Worm (Caenorhabditis elegans): ENCODE results near the gene C42D4.19.

Gene C42D4.19

DNA sequence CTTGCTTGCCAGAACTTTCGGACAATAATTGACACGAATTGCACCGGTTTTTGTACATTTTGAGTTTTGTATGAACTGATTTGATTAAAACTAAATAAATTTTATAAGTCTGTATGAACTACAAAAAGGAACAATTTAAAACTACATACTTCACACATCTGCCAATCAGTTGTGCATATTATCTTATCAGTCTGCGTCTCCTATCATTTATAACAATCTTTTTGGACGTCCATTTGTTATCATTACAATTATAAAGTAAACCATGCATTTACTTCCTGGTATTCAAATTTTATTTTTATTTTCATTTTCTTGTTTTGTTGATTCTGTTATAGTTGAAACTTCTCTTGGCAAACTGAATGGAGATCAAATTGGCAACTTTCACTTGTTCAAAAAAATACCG lies 4.9 kb downstream of the C42D4.19 start, which contains the start of gene cest-10:
Gene cest-10, plus strand, starts transcription at position 254 of the 400 bp plus-strand sequence.
- no peak for TF ChIP-seq nhr-23 (tag; optimal IDR thresholded peaks at IDR 0.05)
- no peak for TF ChIP-seq ceh-82 (tag; optimal IDR thresholded peaks at IDR 0.05)
- TF ChIP-seq ZK546.5 (tag; optimal IDR thresholded peaks at IDR 0.05), result no peak
- TF ChIP-seq zag-1 (tag; optimal IDR thresholded peaks at IDR 0.05), result no peak
- TF ChIP-seq blmp-1 (tag; optimal IDR thresholded peaks at IDR 0.05; ENCODE audit: insufficient read depth), result peak; percentile 9
- peak; percentile 29 for TF ChIP-seq sma-9 (GFP tag; optimal IDR thresholded peaks at IDR 0.05)
- TF ChIP-seq sma-9 (tag; optimal IDR thresholded peaks at IDR 0.05), result no peak
- TF ChIP-seq skn-1 (tag; optimal IDR thresholded peaks at IDR 0.05), result no peak
- TF ChIP-seq fos-1 (tag; optimal IDR thresholded peaks at IDR 0.05), result peak; percentile 65
- no peak for TF ChIP-seq egl-27 (tag; optimal IDR thresholded peaks at IDR 0.05)
- no peak for TF ChIP-seq lin-39 (tag; optimal IDR thresholded peaks at IDR 0.05)
- TF ChIP-seq nhr-25 (tag; optimal IDR thresholded peaks at IDR 0.05), result peak; percentile 40

DNA sequence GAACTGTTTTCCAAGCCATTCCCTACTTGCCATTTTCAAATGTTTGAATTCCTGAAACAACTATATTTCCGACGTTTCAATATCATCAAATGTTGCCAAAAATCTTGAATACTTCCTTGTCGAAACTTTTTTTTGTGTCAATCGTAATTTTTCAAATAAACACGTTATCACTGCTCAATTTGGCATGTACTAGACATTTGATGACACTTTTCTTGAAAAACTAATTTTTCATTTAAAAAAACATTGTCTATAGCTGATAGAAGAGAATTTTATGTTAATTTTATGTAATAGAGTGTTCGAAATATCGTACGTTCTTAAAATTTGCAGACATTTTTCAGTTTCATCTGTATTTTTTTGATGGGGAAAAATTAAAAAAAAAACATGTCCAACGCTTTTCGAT lies 7.4 kb downstream of the C42D4.19 start:
- no peak for TF ChIP-seq nhr-10 (tag; optimal IDR thresholded peaks at IDR 0.05)
- no peak for TF ChIP-seq lsy-2 (tag; optimal IDR thresholded peaks at IDR 0.05)
- no peak for TF ChIP-seq skn-1 (tag; optimal IDR thresholded peaks at IDR 0.05)
- TF ChIP-seq unc-55 (GFP tag; optimal IDR thresholded peaks at IDR 0.05), result no peak
- TF ChIP-seq unc-62 (GFP tag; optimal IDR thresholded peaks at IDR 0.05), result no peak
- TF ChIP-seq F13H6.1 (tag; optimal IDR thresholded peaks at IDR 0.05), result no peak
- TF ChIP-seq crh-2 (tag; optimal IDR thresholded peaks at IDR 0.05), result no peak
- TF ChIP-seq Y55F3AM.14 (GFP tag; optimal IDR thresholded peaks at IDR 0.05), result no peak
- no peak for TF ChIP-seq egl-27 (tag; optimal IDR thresholded peaks at IDR 0.05)
- TF ChIP-seq nhr-237 (tag; optimal IDR thresholded peaks at IDR 0.05), result no peak
- TF ChIP-seq zag-1 (tag; optimal IDR thresholded peaks at IDR 0.05), result no peak
- TF ChIP-seq nhr-21 (tag; optimal IDR thresholded peaks at IDR 0.05), result no peak
- no peak for TF ChIP-seq fos-1 (tag; optimal IDR thresholded peaks at IDR 0.05)
- no peak for TF ChIP-seq sem-4 (tag; optimal IDR thresholded peaks at IDR 0.05)
- TF ChIP-seq unc-39 (tag; optimal IDR thresholded peaks at IDR 0.05), result no peak
- TF ChIP-seq lin-39 (tag; optimal IDR thresholded peaks at IDR 0.05), result no peak

- TF ChIP-seq crh-2 (tag; optimal IDR thresholded peaks at IDR 0.05), result no peak
- no peak for TF ChIP-seq ceh-82 (tag; optimal IDR thresholded peaks at IDR 0.05)
- no peak for TF ChIP-seq nhr-11 (tag; optimal IDR thresholded peaks at IDR 0.05)
- no peak for TF ChIP-seq mab-5 (tag; optimal IDR thresholded peaks at IDR 0.05)
- TF ChIP-seq peb-1 (tag; optimal IDR thresholded peaks at IDR 0.05), result no peak
- no peak for TF ChIP-seq lin-13 (GFP tag; optimal IDR thresholded peaks at IDR 0.05)
These were observed 9.2 kb downstream of the C42D4.19 start, which contains the start of gene clec-179 for ce11 chrIV:7184597-7184996. Gene clec-179 (minus strand): TSS chrIV:7184697.

- no peak for TF ChIP-seq nhr-129 (tag; optimal IDR thresholded peaks at IDR 0.05)
- TF ChIP-seq elt-1 (tag; optimal IDR thresholded peaks at IDR 0.05), result no peak
- no peak for TF ChIP-seq egl-27 (tag; optimal IDR thresholded peaks at IDR 0.05)
- TF ChIP-seq nhr-6 (tag; optimal IDR thresholded peaks at IDR 0.05), result no peak
- TF ChIP-seq nhr-25 (tag; optimal IDR thresholded peaks at IDR 0.05), result no peak
- no peak for TF ChIP-seq fos-1 (tag; optimal IDR thresholded peaks at IDR 0.05)
- no peak for TF ChIP-seq blmp-1 (tag; optimal IDR thresholded peaks at IDR 0.05; ENCODE audit: insufficient read depth)
- TF ChIP-seq ZK546.5 (tag; optimal IDR thresholded peaks at IDR 0.05), result no peak
- TF ChIP-seq unc-55 (GFP tag; optimal IDR thresholded peaks at IDR 0.05), result no peak
- TF ChIP-seq nhr-11 (tag; optimal IDR thresholded peaks at IDR 0.05), result no peak
- no peak for TF ChIP-seq zag-1 (tag; optimal IDR thresholded peaks at IDR 0.05)
- TF ChIP-seq lin-11 (tag; optimal IDR thresholded peaks at IDR 0.05), result no peak
- TF ChIP-seq sma-9 (GFP tag; optimal IDR thresholded peaks at IDR 0.05), result no peak
- TF ChIP-seq sma-9 (tag; optimal IDR thresholded peaks at IDR 0.05), result no peak
These were observed 11.3 kb downstream of the C42D4.19 start, which contains the start of gene str-249 for ce11 chrIV:7186756-7187155. Gene str-249 (minus strand): TSS chrIV:7186856.

- TF ChIP-seq skn-1 (tag; optimal IDR thresholded peaks at IDR 0.05) (no peak), crh-2 (tag; optimal IDR thresholded peaks at IDR 0.05) (no peak), Y55F3AM.14 (GFP tag; optimal IDR thresholded peaks at IDR 0.05) (no peak), sem-4 (tag; optimal IDR thresholded peaks at IDR 0.05) (no peak), nhr-237 (tag; optimal IDR thresholded peaks at IDR 0.05) (no peak), ZK546.5 (tag; optimal IDR thresholded peaks at IDR 0.05) (no peak), lin-11 (tag; optimal IDR thresholded peaks at IDR 0.05) (no peak), egl-27 (tag; optimal IDR thresholded peaks at IDR 0.05) (no peak), nhr-6 (tag; optimal IDR thresholded peaks at IDR 0.05) (no peak)
These were observed 12.6 kb downstream of the C42D4.19 start, which contains the start of gene C42D4.13 for ce11 chrIV:7188030-7188429. Gene C42D4.13 (minus strand): TSS chrIV:7188130.
